Worm (Caenorhabditis elegans): ENCODE results near the gene clec-7.

- TF ChIP-seq unc-62 (GFP tag; optimal IDR thresholded peaks at IDR 0.05), result no peak
- TF ChIP-seq unc-130 (GFP tag; optimal IDR thresholded peaks at IDR 0.05), result no peak
- TF ChIP-seq lin-35 (GFP tag; optimal IDR thresholded peaks at IDR 0.05), result no peak
- no peak for TF ChIP-seq F10E7.11 (tag; optimal IDR thresholded peaks at IDR 0.05)
- no peak for TF ChIP-seq F52B5.7 (tag; optimal IDR thresholded peaks at IDR 0.05)
- no peak for TF ChIP-seq tbp1 (GFP tag; optimal IDR thresholded peaks at IDR 0.05)
- no peak for TF ChIP-seq ceh-79 (tag; optimal IDR thresholded peaks at IDR 0.05)
- no peak for TF ChIP-seq ets-4 (GFP tag; optimal IDR thresholded peaks at IDR 0.05)
- no peak for TF ChIP-seq nhr-90 (tag; optimal IDR thresholded peaks at IDR 0.05)
- TF ChIP-seq B0035.1 (tag; optimal IDR thresholded peaks at IDR 0.05), result no peak
- no peak for TF ChIP-seq madf-10 (tag; optimal IDR thresholded peaks at IDR 0.05)
Observed at ce11 chrV:7325285-7325684, 2.9 kb upstream of the clec-7 start, which contains the start of gene srx-92.

Data from whole organism, young adult.